Worm (Caenorhabditis elegans) whole organism, young adult: ENCODE measurements around the gene fbxa-81.

Experiments used
- T07F8.4 ChIP-seq: sonication (generic microtip); optimal IDR thresholded peaks from 2 replicates; lab custom pipeline; 2016; ENCODE audit warnings: mild to moderate bottlenecking, missing genetic modification characterization, moderate library complexity, missing compliant biosample characterization
- ccch-3 ChIP-seq: fragments of 200-800 bp; sonication (Bioruptor generic); optimal IDR thresholded peaks from 2 replicates; lab custom pipeline; 2018; ENCODE audit warnings: mild to moderate bottlenecking, missing genetic modification characterization, missing compliant biosample characterization
- ceh-40 ChIP-seq: fragments of 200-800 bp; sonication (Bioruptor generic); IDR thresholded peaks from 2 replicates; pipeline ENCODE4 v1.3.6; 2022; ENCODE audit warnings: missing genetic modification characterization, missing compliant biosample characterization
- efl-1 ChIP-seq: fragments of 150-350 bp; optimal IDR thresholded peaks from 2 replicates; lab custom pipeline; 2014; ENCODE audit warnings: missing biosample characterization, missing genetic modification reagents, missing genetic modification characterization
- lag-1 ChIP-seq: fragments of 200-800 bp; sonication (Bioruptor generic); IDR thresholded peaks from 2 replicates; pipeline ENCODE4 v1.3.6; 2022; ENCODE audit warnings: missing genetic modification reagents, missing genetic modification characterization, missing compliant biosample characterization
- lin-35 ChIP-seq, 3 experiments: fragments of 150-350 bp in 2 of 3; sonication (generic microtip) in 1 of 3; optimal IDR thresholded peaks; 2 replicates each; lab custom pipeline; 2014 to 2018; ENCODE audit warnings: missing biosample characterization in 3 of 3, missing genetic modification characterization in 3 of 3, missing genetic modification reagents in 3 of 3
- mcd-1 ChIP-seq: fragments of 200-800 bp; sonication (Bioruptor generic); IDR thresholded peaks from 2 replicates; pipeline ENCODE4 v1.3.6; 2022; ENCODE audit warnings: missing genetic modification reagents, missing genetic modification characterization, missing compliant biosample characterization
- nfya-1 ChIP-seq: sonication (generic microtip); optimal IDR thresholded peaks from 2 replicates; lab custom pipeline; 2017; ENCODE audit warnings: antibody characterized with exemption, missing compliant biosample characterization, missing genetic modification characterization, borderline replicate concordance; ENCODE audit not compliant: insufficient read depth
- nhr-120 ChIP-seq: fragments of 200-800 bp; sonication (Bioruptor generic); IDR thresholded peaks from 2 replicates; pipeline ENCODE4 v1.3.6; 2022; ENCODE audit warnings: missing genetic modification characterization, missing compliant biosample characterization
- snpc-4 ChIP-seq, 5 experiments: fragments of 150-350 bp in 1 of 5; sonication (generic microtip) in 4 of 5; optimal IDR thresholded peaks; 2 replicates each; lab custom pipeline; 2014 to 2018; ENCODE audit warnings: missing genetic modification characterization in 5 of 5, missing biosample characterization in 3 of 5, antibody characterized with exemption in 2 of 5, mild to moderate bottlenecking in 2 of 5, missing compliant biosample characterization in 2 of 5, missing genotype in 2 of 5, moderate library complexity in 2 of 5, missing genetic modification reagents in 1 of 5
- sptf-2 ChIP-seq: fragments of 200-800 bp; sonication (Bioruptor generic); optimal IDR thresholded peaks from 2 replicates; lab custom pipeline; 2018; ENCODE audit warnings: mild to moderate bottlenecking, missing genetic modification characterization, missing compliant biosample characterization
- unc-130 ChIP-seq: sonication (generic microtip); optimal IDR thresholded peaks from 2 replicates; lab custom pipeline; 2016; ENCODE audit warnings: missing genetic modification reagents, missing genetic modification characterization, missing compliant biosample characterization

ce11 chrX:14515028-14515427 lies 26.9 kb downstream of the fbxa-81 start, which contains the start of gene gcsh-1:
- no peak for TF ChIP-seq efl-1 (GFP tag; lab: Kevin White, UChicago)
- no peak for TF ChIP-seq mcd-1
- TF ChIP-seq ceh-40: no peak
- no peak for TF ChIP-seq lin-35 (GFP tag; optimal IDR thresholded peaks at IDR 0.05; lab: Kevin White, UChicago)
- no peak for TF ChIP-seq snpc-4 (GFP tag; optimal IDR thresholded peaks at IDR 0.05; lab: Kevin White, UChicago)
- TF ChIP-seq snpc-4 (tag; optimal IDR thresholded peaks at IDR 0.05; lab: Kevin White, UChicago): no peak
- TF ChIP-seq ccch-3 (GFP tag; lab: Kevin White, UChicago): no peak
- no peak for TF ChIP-seq nhr-120
- TF ChIP-seq sptf-2 (GFP tag; lab: Kevin White, UChicago): no peak
- no peak for TF ChIP-seq nfya-1 (tag; lab: Kevin White, UChicago)
- TF ChIP-seq lag-1: no peak
- TF ChIP-seq T07F8.4 (tag; lab: Kevin White, UChicago): no peak
- TF ChIP-seq unc-130 (GFP tag; lab: Kevin White, UChicago): no peak
